Worm (Caenorhabditis elegans): ENCODE results near the gene C53A5.13.

- TF ChIP-seq fos-1 (tag; optimal IDR thresholded peaks at IDR 0.05): no peak
- no peak for TF ChIP-seq lin-13 (GFP tag; optimal IDR thresholded peaks at IDR 0.05)
- TF ChIP-seq aly-2 (tag; optimal IDR thresholded peaks at IDR 0.05): no peak
- TF ChIP-seq lsy-2 (tag; optimal IDR thresholded peaks at IDR 0.05): no peak
- no peak for TF ChIP-seq mdl-1 (tag; optimal IDR thresholded peaks at IDR 0.05)
- no peak for TF ChIP-seq nhr-77 (tag; optimal IDR thresholded peaks at IDR 0.05)
- no peak for TF ChIP-seq lin-39 (tag; optimal IDR thresholded peaks at IDR 0.05)
These were observed 38.6 kb upstream of the C53A5.13 start, which contains the start of gene R02D5.1 for ce11 chrV:14508005-14508521.

All from whole organism, L4 larva.